Worm (Caenorhabditis elegans): ENCODE data around the gene T09F5.20.
A peak's percentile ranks its signal among the peaks of the same experiment; 100 is the strongest.

- TF ChIP-seq ceh-63 (GFP tag; optimal IDR thresholded peaks at IDR 0.05) (no peak), nhr-77 (tag; optimal IDR thresholded peaks at IDR 0.05) (peak; percentile 45), elt-2 (tag; optimal IDR thresholded peaks at IDR 0.05) (peak; percentile 57), unc-62 (GFP tag; optimal IDR thresholded peaks at IDR 0.05) (no peak), lin-13 (GFP tag; optimal IDR thresholded peaks at IDR 0.05) (peak; percentile 34)
Measured at ce11 chrV:15190903-15191302, 43.2 kb upstream of the T09F5.20 start, which contains the start of gene Y75B12B.11.
